Fruit fly (Drosophila melanogaster) Kc167 (cell line): ENCODE results near the gene CG34290.

Source experiments
- Sin3A ChIP-seq: fragments of >200 bp; optimal IDR thresholded peaks from 2 replicates; lab custom pipeline; 2018; ENCODE audit warnings: missing external identifiers
- h ChIP-seq: fragments of >200 bp; optimal IDR thresholded peaks from 3 replicates; lab custom pipeline; 2018; ENCODE audit warnings: missing external identifiers
- insv ChIP-seq: fragments of >200 bp; optimal IDR thresholded peaks from 3 replicates; lab custom pipeline; 2018; ENCODE audit warnings: missing external identifiers
- psq ChIP-seq: fragments of >200 bp; optimal IDR thresholded peaks from 2 replicates; lab custom pipeline; 2017; ENCODE audit warnings: missing external identifiers
- ttk ChIP-seq: sonication (Bioruptor generic); optimal IDR thresholded peaks from 2 replicates; lab custom pipeline; 2017; ENCODE audit warnings: missing external identifiers

DNA sequence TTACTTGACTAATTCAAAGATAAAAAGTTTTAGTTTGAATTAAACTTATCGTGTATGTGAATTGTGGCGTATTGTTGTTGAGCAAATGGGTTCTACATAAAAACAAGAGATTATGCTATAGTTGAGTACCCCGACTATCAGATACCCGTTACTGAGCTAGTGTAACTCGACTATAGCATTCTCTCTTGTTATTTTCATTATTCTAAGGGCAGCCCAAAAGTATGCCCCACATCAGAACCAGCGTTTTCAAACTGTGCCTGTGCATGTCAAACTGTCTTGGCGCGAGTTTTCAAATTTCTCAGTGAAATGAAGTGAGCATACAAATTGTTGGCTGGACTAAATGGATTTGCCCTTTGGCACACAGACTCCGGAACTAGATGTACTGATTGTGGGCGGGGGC lies 10.3 kb downstream of the CG34290 start, which contains the start of gene shps:
- TF ChIP-seq psq (lab: Kevin White, UChicago), result no peak
- no peak for TF ChIP-seq h (lab: Kevin White, UChicago)
- no peak for TF ChIP-seq ttk
- TF ChIP-seq Sin3A (lab: Kevin White, UChicago), result no peak
- no peak for TF ChIP-seq insv (lab: Kevin White, UChicago)
